Fruit fly (Drosophila melanogaster): ENCODE results near the gene CG9451.
"Not testable (repeated sequence)": the region's sequence is repeated elsewhere in the genome, so short reads cannot be mapped to it uniquely, and the experiment has no call there.

The CG9451 gene

DNA sequence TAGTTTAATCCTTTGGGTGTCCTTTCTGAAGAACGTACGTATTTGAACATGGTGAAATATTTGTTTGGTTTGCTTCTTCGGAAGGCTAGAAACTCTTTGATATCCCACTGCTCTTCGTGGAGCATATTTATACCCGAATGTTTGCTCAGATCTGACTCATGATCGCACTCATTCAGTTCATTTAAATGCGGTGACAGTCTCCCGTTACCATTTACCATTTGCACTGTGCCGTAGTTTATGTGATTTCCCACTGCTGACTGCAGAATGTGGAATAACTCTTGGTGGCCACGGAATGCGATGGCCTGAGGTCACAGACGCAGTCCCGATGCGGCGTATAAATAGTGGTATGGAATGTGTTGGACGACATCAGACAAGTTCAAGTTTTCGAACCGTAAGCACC is 28.5 kb downstream of the CG9451 start, which contains the start of the genes 825-Oak and CG12519:
825-Oak (minus strand) TSS at position 101 of the 400 bp plus-strand sequence.
CG12519 (plus strand) TSS at position 364 of the 400 bp plus-strand sequence.
- TF ChIP-seq cic (GFP tag; optimal IDR thresholded peaks at IDR 0.05); Clk (GFP tag; optimal IDR thresholded peaks at IDR 0.05); CG14711 (tag; optimal IDR thresholded peaks at IDR 0.05): not testable (repeated sequence)

dm6 chr3L:19466979-19467378 is 33.6 kb downstream of the CG9451 start, which contains the start of the genes CG14096 and CG32214:
Gene CG14096, minus strand, starts transcription at chr3L:19467079.
Gene CG32214, plus strand, starts transcription at chr3L:19467346.
- TF ChIP-seq tj (GFP tag; optimal IDR thresholded peaks at IDR 0.05); CG11617 (GFP tag; optimal IDR thresholded peaks at IDR 0.05); cnc (optimal IDR thresholded peaks at IDR 0.05): not testable (repeated sequence)

DNA sequence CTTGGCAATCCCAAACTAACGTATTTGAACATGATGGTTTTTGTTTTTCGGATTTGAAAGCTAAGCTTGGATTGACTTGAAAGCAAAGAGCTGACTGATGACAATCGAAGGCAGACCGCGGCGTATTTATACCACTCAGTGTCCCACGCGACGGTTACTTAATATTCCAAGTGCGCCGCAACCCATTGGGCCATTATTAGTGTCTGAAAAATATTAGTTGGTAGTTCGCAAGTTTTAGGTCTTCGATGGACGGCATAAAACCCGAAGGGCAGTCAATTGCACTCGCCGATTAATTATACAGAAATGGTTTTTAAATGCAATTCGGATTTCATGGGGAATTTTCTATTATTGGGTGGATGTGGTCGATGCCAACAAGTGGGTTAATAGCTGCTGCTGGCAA is 35.9 kb downstream of the CG9451 start, which contains the start of gene CG14095:
CG14095 (minus strand) TSS at position 101 of the 400 bp plus-strand sequence.
- TF ChIP-seq CG12768 (GFP tag; optimal IDR thresholded peaks at IDR 0.05) = no peak
- TF ChIP-seq CG5204 (GFP tag; optimal IDR thresholded peaks at IDR 0.05) = no peak
- TF ChIP-seq CG14711 (tag; optimal IDR thresholded peaks at IDR 0.05) = no peak

Data from whole organism, adult.